Worm (Caenorhabditis elegans) whole organism, L1 larva: ENCODE data around the gene sand-1.

Source experiments
- C16A3.4 ChIP-seq: fragments of 150-350 bp; optimal IDR thresholded peaks from 2 replicates; lab custom pipeline; 2014; ENCODE audit warnings: missing biosample characterization, missing genetic modification characterization
- C34B4.2 ChIP-seq: sonication (generic microtip); optimal IDR thresholded peaks from 2 replicates; lab custom pipeline; 2017; ENCODE audit warnings: mild to moderate bottlenecking, missing genetic modification characterization, missing compliant biosample characterization
- F16B12.6 ChIP-seq: fragments of 150-350 bp; optimal IDR thresholded peaks from 2 replicates; lab custom pipeline; 2014; ENCODE audit warnings: missing biosample characterization, missing genetic modification characterization
- alr-1 ChIP-seq: fragments of 200-800 bp; sonication (Bioruptor generic); optimal IDR thresholded peaks from 2 replicates; lab custom pipeline; 2018; ENCODE audit warnings: borderline replicate concordance, mild to moderate bottlenecking, missing genetic modification characterization, missing compliant biosample characterization
- ama-1 ChIP-seq: fragments of 150-350 bp; optimal IDR thresholded peaks from 2 replicates; lab custom pipeline; 2014
- blmp-1 ChIP-seq: fragments of 150-350 bp; optimal IDR thresholded peaks from 2 replicates; lab custom pipeline; 2014; ENCODE audit warnings: missing biosample characterization, missing genetic modification characterization
- ceh-8 ChIP-seq: fragments of 200-800 bp; sonication (Bioruptor generic); optimal IDR thresholded peaks from 2 replicates; lab custom pipeline; 2018; ENCODE audit warnings: mild to moderate bottlenecking, missing genetic modification characterization, moderate library complexity, missing compliant biosample characterization
- ceh-82 ChIP-seq, 3 experiments: fragments of 150-350 bp in 1 of 3; sonication (generic microtip) in 2 of 3; optimal IDR thresholded peaks; 2 replicates each; lab custom pipeline; 2014 to 2017; ENCODE audit warnings: missing biosample characterization in 3 of 3, missing genetic modification characterization in 3 of 3
- ceh-90 ChIP-seq: sonication (generic microtip); optimal IDR thresholded peaks from 2 replicates; lab custom pipeline; 2016; ENCODE audit warnings: missing genetic modification characterization, missing compliant biosample characterization
- dsc-1 ChIP-seq: sonication (generic microtip); optimal IDR thresholded peaks from 2 replicates; lab custom pipeline; 2016; ENCODE audit warnings: mild to moderate bottlenecking, missing genetic modification characterization, missing compliant biosample characterization
- efl-3 ChIP-seq: fragments of 200-800 bp; sonication (Bioruptor generic); optimal IDR thresholded peaks from 2 replicates; lab custom pipeline; 2018; ENCODE audit warnings: mild to moderate bottlenecking, missing genetic modification characterization, missing compliant biosample characterization
- elt-2 ChIP-seq: sonication (generic microtip); optimal IDR thresholded peaks from 2 replicates; lab custom pipeline; 2016; ENCODE audit warnings: missing genetic modification characterization, mild to moderate bottlenecking, inconsistent platforms, missing compliant biosample characterization, missing genetic modification reagents
- elt-3 ChIP-seq, 6 experiments: fragments of 150-350 bp in 1 of 6; sonication (generic microtip); optimal IDR thresholded peaks; 2 replicates each; lab custom pipeline; 2017 to 2018; ENCODE audit warnings: missing biosample characterization in 6 of 6, missing genetic modification characterization in 6 of 6, inconsistent platforms in 1 of 6
- fos-1 ChIP-seq: fragments of 150-350 bp; optimal IDR thresholded peaks from 2 replicates; lab custom pipeline; 2014; ENCODE audit warnings: missing biosample characterization, missing genetic modification characterization
- hlh-17 ChIP-seq: fragments of 200-800 bp; sonication (Bioruptor generic); optimal IDR thresholded peaks from 2 replicates; lab custom pipeline; 2018; ENCODE audit warnings: missing genetic modification characterization, mild to moderate bottlenecking, missing compliant biosample characterization, moderate library complexity, borderline replicate concordance
- hpl-2 ChIP-seq: fragments of 150-350 bp; optimal IDR thresholded peaks from 2 replicates; lab custom pipeline; 2014; ENCODE audit warnings: missing biosample characterization, missing genetic modification reagents, missing genetic modification characterization
- irx-1 ChIP-seq: sonication (generic microtip); optimal IDR thresholded peaks from 2 replicates; lab custom pipeline; 2016; ENCODE audit warnings: missing genetic modification characterization, missing compliant biosample characterization
- isw-1 ChIP-seq: fragments of 200-800 bp; sonication (Bioruptor generic); IDR thresholded peaks from 2 replicates; pipeline ENCODE4 v1.3.6; 2022; ENCODE audit warnings: missing genetic modification characterization, missing compliant biosample characterization
- jun-1 ChIP-seq: fragments of 150-350 bp; optimal IDR thresholded peaks from 2 replicates; lab custom pipeline; 2014; ENCODE audit warnings: missing biosample characterization, missing genetic modification reagents, missing genetic modification characterization
- lin-35 ChIP-seq, 2 experiments: fragments of 150-350 bp; optimal IDR thresholded peaks; 2 replicates each; lab custom pipeline; 2014; ENCODE audit warnings: missing biosample characterization in 2 of 2, missing genetic modification characterization in 2 of 2, missing genetic modification reagents in 2 of 2
- lin-39 ChIP-seq: fragments of 150-350 bp; optimal IDR thresholded peaks from 2 replicates; lab custom pipeline; 2014; ENCODE audit warnings: missing biosample characterization, missing genetic modification reagents, missing genetic modification characterization
- lsy-2 ChIP-seq, 2 experiments: fragments of 150-350 bp; optimal IDR thresholded peaks; 2 replicates each; lab custom pipeline; 2014; ENCODE audit warnings: missing biosample characterization in 2 of 2, missing genetic modification characterization in 2 of 2
- mab-9 ChIP-seq: fragments of 200-800 bp; sonication (Bioruptor generic); IDR thresholded peaks from 2 replicates; pipeline ENCODE4 v1.3.6; 2022; ENCODE audit warnings: missing genetic modification reagents, missing genetic modification characterization, missing compliant biosample characterization
- nhr-11 ChIP-seq: fragments of 150-350 bp; optimal IDR thresholded peaks from 2 replicates; lab custom pipeline; 2014; ENCODE audit warnings: missing biosample characterization, missing genetic modification characterization
- nhr-12 ChIP-seq: sonication (generic microtip); optimal IDR thresholded peaks from 2 replicates; lab custom pipeline; 2017; ENCODE audit warnings: missing biosample characterization, missing genetic modification characterization
- nhr-19 ChIP-seq: fragments of 200-800 bp; sonication (Bioruptor generic); conservative IDR thresholded peaks from 2 replicates; pipeline ENCODE4 v1.3.6; 2022; ENCODE audit warnings: missing genetic modification characterization, missing compliant biosample characterization
- nhr-20 ChIP-seq: sonication (generic microtip); optimal IDR thresholded peaks from 2 replicates; lab custom pipeline; 2016; ENCODE audit warnings: mild to moderate bottlenecking, missing genetic modification characterization, missing compliant biosample characterization
- nhr-28 ChIP-seq: fragments of 150-350 bp; optimal IDR thresholded peaks from 2 replicates; lab custom pipeline; 2014; ENCODE audit warnings: missing biosample characterization, missing genetic modification characterization
- nhr-47 ChIP-seq: sonication (generic microtip); optimal IDR thresholded peaks from 2 replicates; lab custom pipeline; 2016; ENCODE audit warnings: mild to moderate bottlenecking, missing genetic modification characterization, moderate library complexity, missing compliant biosample characterization
- nhr-71 ChIP-seq: sonication (generic microtip); optimal IDR thresholded peaks from 2 replicates; lab custom pipeline; 2016; ENCODE audit warnings: mild to moderate bottlenecking, missing genetic modification characterization, moderate library complexity, missing compliant biosample characterization
- nhr-77 ChIP-seq: fragments of 150-350 bp; optimal IDR thresholded peaks from 2 replicates; lab custom pipeline; 2014; ENCODE audit warnings: missing biosample characterization, missing genetic modification characterization
- nhr-84 ChIP-seq: sonication (generic microtip); optimal IDR thresholded peaks from 2 replicates; lab custom pipeline; 2017; ENCODE audit warnings: missing biosample characterization, missing genetic modification characterization
- nhr-85 ChIP-seq: sonication (generic microtip); peaks from one replicate; lab custom pipeline; 2016; ENCODE audit warnings: missing genetic modification characterization, inconsistent platforms, missing compliant biosample characterization
- nhr-90 ChIP-seq: sonication (generic microtip); optimal IDR thresholded peaks from 2 replicates; lab custom pipeline; 2016; ENCODE audit warnings: mild to moderate bottlenecking, missing genetic modification characterization, missing compliant biosample characterization; ENCODE audit not compliant: poor library complexity
- pag-3 ChIP-seq: sonication (generic microtip); optimal IDR thresholded peaks from 2 replicates; lab custom pipeline; 2017; ENCODE audit warnings: missing genetic modification characterization, mild to moderate bottlenecking, missing compliant biosample characterization, antibody characterized with exemption, borderline replicate concordance; ENCODE audit not compliant: insufficient read depth
- pax-3 ChIP-seq: fragments of 200-800 bp; sonication (Bioruptor generic); optimal IDR thresholded peaks from 2 replicates; lab custom pipeline; 2018; ENCODE audit warnings: mild to moderate bottlenecking, missing genetic modification characterization, moderate library complexity, missing compliant biosample characterization
- pqm-1 ChIP-seq: sonication (generic microtip); optimal IDR thresholded peaks from 3 replicates; lab custom pipeline; 2017; ENCODE audit warnings: missing biosample characterization, missing genetic modification characterization
- sox-4 ChIP-seq: sonication (generic microtip); optimal IDR thresholded peaks from 2 replicates; lab custom pipeline; 2016; ENCODE audit warnings: missing genetic modification characterization, missing compliant biosample characterization
- sup-37 ChIP-seq: fragments of 200-800 bp; sonication (Bioruptor generic); optimal IDR thresholded peaks from 2 replicates; lab custom pipeline; 2018; ENCODE audit warnings: mild to moderate bottlenecking, missing genetic modification characterization, missing compliant biosample characterization
- unc-130 ChIP-seq: fragments of 150-350 bp; optimal IDR thresholded peaks from 2 replicates; lab custom pipeline; 2017; ENCODE audit warnings: missing biosample characterization, missing genetic modification characterization, inconsistent platforms
- unc-62 ChIP-seq: fragments of 150-350 bp; optimal IDR thresholded peaks from 2 replicates; lab custom pipeline; 2014; ENCODE audit warnings: missing biosample characterization, missing genetic modification reagents, missing genetic modification characterization
- unc-98 ChIP-seq: fragments of 200-800 bp; sonication (Bioruptor generic); IDR thresholded peaks from 2 replicates; pipeline ENCODE4 v1.3.6; 2022; ENCODE audit warnings: missing genetic modification characterization, missing compliant biosample characterization
- zip-4 ChIP-seq: fragments of 200-800 bp; sonication (Bioruptor generic); optimal IDR thresholded peaks from 2 replicates; lab custom pipeline; 2018; ENCODE audit warnings: mild to moderate bottlenecking, missing genetic modification characterization, moderate library complexity, missing compliant biosample characterization
- ztf-11 ChIP-seq, 2 experiments: sonication (generic microtip); optimal IDR thresholded peaks; 2 replicates each; lab custom pipeline; 2016 to 2017; ENCODE audit warnings: missing genetic modification characterization in 2 of 2, missing biosample characterization in 1 of 2, missing compliant biosample characterization in 1 of 2
- ztf-4 ChIP-seq: fragments of 150-350 bp; optimal IDR thresholded peaks from 2 replicates; lab custom pipeline; 2014; ENCODE audit warnings: missing biosample characterization, missing genetic modification characterization

Gene sand-1

ce11 chrIV:5326144-5326543 lies 40.5 kb upstream of the sand-1 start, which contains the start of gene Y4C6B.4:
Y4C6B.4 (plus strand) TSS chrIV:5326444.
- no peak for TF ChIP-seq nhr-19
- no peak for TF ChIP-seq ama-1 (lab: Kevin White, UChicago)
- no peak for TF ChIP-seq unc-98 (GFP tag; lab: Robert Waterston, UW)
- TF ChIP-seq nhr-71 (tag; lab: Kevin White, UChicago), result no peak
- no peak for TF ChIP-seq mab-9
- no peak for TF ChIP-seq unc-130 (tag; lab: Kevin White, UChicago)
- TF ChIP-seq, all 84 proteins: peak for 0

ce11 chrIV:5332178-5332577 lies 34.5 kb upstream of the sand-1 start, which contains the start of gene Y4C6B.3:
Y4C6B.3 (plus strand) TSS chrIV:5332478.
- TF ChIP-seq elt-3 (tag; optimal IDR thresholded peaks at IDR 0.05; lab: Kevin White, UChicago) (peak in 1 of 6 experiments; percentile 39), ceh-90 (tag; lab: Kevin White, UChicago) (no peak)

ce11 chrIV:5333484-5333883 lies 33.2 kb upstream of the sand-1 start:
- peak; percentile 76 for TF ChIP-seq blmp-1 (tag; lab: Kevin White, UChicago)
- peak; percentile 8 for TF ChIP-seq nhr-20 (tag; lab: Kevin White, UChicago)
- TF ChIP-seq nhr-77 (tag; lab: Kevin White, UChicago), result no peak
- peak in 1 of 2 experiments; percentile 38 for TF ChIP-seq lin-35 (GFP tag; optimal IDR thresholded peaks at IDR 0.05; lab: Kevin White, UChicago)
- TF ChIP-seq elt-2 (tag; lab: Kevin White, UChicago), result no peak
- no peak for TF ChIP-seq nhr-28 (tag; lab: Kevin White, UChicago)
- TF ChIP-seq nhr-85 (tag; lab: Kevin White, UChicago), result peak; percentile 55
- TF ChIP-seq elt-3 (tag; optimal IDR thresholded peaks at IDR 0.05; lab: Kevin White, UChicago), result peak in 2 of 6 experiments; percentile 65 to 78

DNA sequence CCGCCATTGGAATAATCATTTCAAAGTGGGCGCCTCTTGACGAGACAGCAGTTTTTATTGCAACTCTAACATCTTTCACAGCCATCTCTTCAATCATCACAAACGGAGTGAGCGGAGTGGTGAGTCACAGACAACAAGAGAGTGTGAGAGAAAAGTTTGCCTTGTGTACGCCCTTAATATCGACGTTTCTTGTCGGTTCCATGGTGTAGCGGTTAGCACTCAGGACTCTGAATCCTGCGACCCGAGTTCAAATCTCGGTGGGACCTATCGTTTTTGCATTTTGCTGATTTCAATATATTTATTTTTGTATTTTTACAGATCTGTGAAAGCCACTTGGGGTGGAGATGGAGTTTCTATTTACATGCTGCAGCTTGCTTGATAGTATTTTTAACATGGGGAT lies 32.1 kb upstream of the sand-1 start:
- TF ChIP-seq ama-1 (lab: Kevin White, UChicago) (no peak), alr-1 (tag; lab: Kevin White, UChicago) (no peak), C34B4.2 (tag; lab: Kevin White, UChicago) (no peak), nhr-12 (tag; lab: Kevin White, UChicago) (no peak), isw-1 (GFP tag; lab: Robert Waterston, UW) (peak; percentile 36), sox-4 (no peak), nhr-85 (tag; lab: Kevin White, UChicago) (no peak), ztf-4 (tag; lab: Kevin White, UChicago) (no peak), ceh-82 (tag; optimal IDR thresholded peaks at IDR 0.05; lab: Kevin White, UChicago) (peak; percentile 31 to 69 (median 57)), unc-98 (GFP tag; lab: Robert Waterston, UW) (no peak), mab-9 (no peak), irx-1 (tag; lab: Kevin White, UChicago) (peak; percentile 50), nhr-90 (tag; lab: Kevin White, UChicago) (peak; percentile 70), nhr-77 (tag; lab: Kevin White, UChicago) (peak; percentile 41), pag-3 (tag; lab: Kevin White, UChicago) (no peak), hlh-17 (GFP tag; lab: Kevin White, UChicago) (no peak), dsc-1 (tag; lab: Kevin White, UChicago) (peak; percentile 56), sup-37 (GFP tag; lab: Kevin White, UChicago) (no peak), nhr-47 (tag; lab: Kevin White, UChicago) (peak; percentile 79), unc-62 (GFP tag; lab: Kevin White, UChicago) (no peak), lin-39 (no peak), jun-1 (tag; lab: Kevin White, UChicago) (peak; percentile 14), efl-3 (GFP tag; lab: Kevin White, UChicago) (no peak), elt-2 (tag; lab: Kevin White, UChicago) (no peak), pqm-1 (no peak), ztf-11 (tag; optimal IDR thresholded peaks at IDR 0.05; lab: Kevin White, UChicago) (no peak), C16A3.4 (tag; lab: Kevin White, UChicago) (peak; percentile 64), ceh-8 (GFP tag; lab: Kevin White, UChicago) (peak; percentile 39), unc-130 (tag; lab: Kevin White, UChicago) (peak; percentile 55), fos-1 (tag; lab: Kevin White, UChicago) (peak; percentile 80), nhr-84 (tag; lab: Kevin White, UChicago) (no peak), nhr-11 (tag; lab: Kevin White, UChicago) (no peak), F16B12.6 (no peak), hpl-2 (GFP tag; lab: Kevin White, UChicago) (no peak), lsy-2 (tag; optimal IDR thresholded peaks at IDR 0.05; lab: Kevin White, UChicago) (peak; percentile 26 to 74), zip-4 (no peak), pax-3 (tag; lab: Kevin White, UChicago) (peak; percentile 29), elt-3 (tag; optimal IDR thresholded peaks at IDR 0.05; lab: Kevin White, UChicago) (peak in 1 of 6 experiments; percentile 49)
